Fruit fly (Drosophila melanogaster) whole organism, adult: Measurements from ENCODE around the gene CG5011.
A peak's percentile ranks its signal among the peaks of the same experiment; 100 is the strongest.

Source experiments
- CG11617 ChIP-seq: fragments of 200-800 bp; sonication (Bioruptor generic); optimal IDR thresholded peaks from 2 replicates; lab custom pipeline; 2017; ENCODE audit warnings: mild to moderate bottlenecking, missing biosample characterization, missing genetic modification reagents, missing genetic modification characterization
- CG12768 ChIP-seq: fragments of 200-800 bp; sonication (Bioruptor generic); optimal IDR thresholded peaks from 2 replicates; lab custom pipeline; 2017; ENCODE audit warnings: missing biosample characterization, missing genetic modification characterization, mild to moderate bottlenecking, moderate library complexity, missing genetic modification reagents
- CG14711 ChIP-seq: fragments of 200-800 bp; sonication (Bioruptor generic); optimal IDR thresholded peaks from 2 replicates; lab custom pipeline; 2018; ENCODE audit warnings: missing biosample characterization, mild to moderate bottlenecking, missing genetic modification characterization, moderate library complexity
- CG1620 ChIP-seq: fragments of 200-800 bp; sonication (Bioruptor generic); optimal IDR thresholded peaks from 2 replicates; lab custom pipeline; 2016; ENCODE audit warnings: missing biosample characterization, missing genetic modification characterization
- CG33017 ChIP-seq: fragments of 200-800 bp; sonication (Bioruptor generic); optimal IDR thresholded peaks from 2 replicates; lab custom pipeline; 2018; ENCODE audit warnings: missing biosample characterization, mild to moderate bottlenecking, missing genetic modification characterization, moderate library complexity
- CG5204 ChIP-seq: fragments of 200-800 bp; sonication (Bioruptor generic); optimal IDR thresholded peaks from 2 replicates; lab custom pipeline; 2016; ENCODE audit warnings: missing biosample characterization, missing genetic modification characterization
- CG7045 ChIP-seq: fragments of 200-800 bp; sonication (Bioruptor generic); optimal IDR thresholded peaks from 2 replicates; lab custom pipeline; 2017; ENCODE audit warnings: missing biosample characterization, mild to moderate bottlenecking, missing genetic modification characterization
- CG7101 ChIP-seq: fragments of 200-800 bp; sonication (Bioruptor generic); optimal IDR thresholded peaks from 2 replicates; lab custom pipeline; 2018; ENCODE audit warnings: missing biosample characterization, mild to moderate bottlenecking, missing genetic modification characterization, moderate library complexity
- Clk ChIP-seq: fragments of 200-800 bp; sonication (Bioruptor generic); optimal IDR thresholded peaks from 2 replicates; lab custom pipeline; 2017; ENCODE audit warnings: missing biosample characterization, missing genetic modification characterization
- Crg-1 ChIP-seq: fragments of 200-800 bp; sonication (Bioruptor generic); optimal IDR thresholded peaks from 2 replicates; lab custom pipeline; 2016; ENCODE audit warnings: missing biosample characterization, missing genetic modification characterization
- Hr96 ChIP-seq: fragments of 200-800 bp; sonication (Bioruptor generic); optimal IDR thresholded peaks from 2 replicates; lab custom pipeline; 2016; ENCODE audit warnings: missing biosample characterization, missing genetic modification characterization
- Mnt ChIP-seq: fragments of 200-800 bp; sonication (Bioruptor generic); optimal IDR thresholded peaks from 2 replicates; lab custom pipeline; 2016; ENCODE audit warnings: missing biosample characterization, mild to moderate bottlenecking, missing genetic modification characterization
- bab1 ChIP-seq: fragments of 200-800 bp; sonication (Bioruptor generic); optimal IDR thresholded peaks from 3 replicates; lab custom pipeline; 2019; ENCODE audit warnings: missing biosample characterization, mild to moderate bottlenecking, missing genetic modification characterization, moderate library complexity
- cic ChIP-seq: fragments of 200-800 bp; sonication (Bioruptor generic); optimal IDR thresholded peaks from 2 replicates; lab custom pipeline; 2017; ENCODE audit warnings: missing biosample characterization, mild to moderate bottlenecking, missing genetic modification characterization, moderate library complexity
- cnc ChIP-seq, 2 experiments: fragments of >200 bp; optimal IDR thresholded peaks; 2 replicates each; lab custom pipeline; 2017
- kay ChIP-seq: fragments of 200-800 bp; sonication (Bioruptor generic); peaks from one replicate; lab custom pipeline; 2016; ENCODE audit warnings: missing biosample characterization, missing genetic modification characterization, borderline replicate concordance
- ovo ChIP-seq: fragments of 200-800 bp; sonication (Bioruptor generic); optimal IDR thresholded peaks from 2 replicates; lab custom pipeline; 2016; ENCODE audit warnings: missing biosample characterization, missing genetic modification characterization
- pad ChIP-seq: fragments of 200-800 bp; sonication (Bioruptor generic); optimal IDR thresholded peaks from 3 replicates; lab custom pipeline; 2017; ENCODE audit warnings: missing biosample characterization, missing genetic modification characterization, mild to moderate bottlenecking, moderate library complexity, missing genetic modification reagents
- tj ChIP-seq: fragments of 200-800 bp; sonication (Bioruptor generic); optimal IDR thresholded peaks from 3 replicates; lab custom pipeline; 2017; ENCODE audit warnings: missing biosample characterization, mild to moderate bottlenecking, missing genetic modification characterization, moderate library complexity
- toe ChIP-seq: fragments of 200-800 bp; sonication (Bioruptor generic); optimal IDR thresholded peaks from 2 replicates; lab custom pipeline; 2016; ENCODE audit warnings: missing biosample characterization, missing genetic modification characterization

The CG5011 gene

dm6 chr2L:1177522-1177921 is 22.9 kb upstream of the CG5011 start, which contains the start of gene CG4896:
TSS of gene CG4896 (plus strand) at chr2L:1177690.
- TF ChIP-seq CG1620 (GFP tag; lab: Kevin White, UChicago) (peak; percentile 53), pad (peak; percentile 21), cnc (optimal IDR thresholded peaks at IDR 0.05; lab: Kevin White, UChicago) (no peak), CG33017 (no peak), Crg-1 (peak; percentile 37), CG5204 (GFP tag; lab: Kevin White, UChicago) (no peak), bab1 (peak; percentile 52), cic (GFP tag; lab: Kevin White, UChicago) (peak; percentile 11), CG7101 (tag; lab: Kevin White, UChicago) (peak; percentile 40), CG14711 (tag; lab: Kevin White, UChicago) (no peak), ovo (GFP tag; lab: Kevin White, UChicago) (no peak), Mnt (GFP tag; lab: Kevin White, UChicago) (no peak)

dm6 chr2L:1183799-1184198 is 16.7 kb upstream of the CG5011 start, which contains the start of the genes CG5126 and Tgt:
TSS of gene CG5126 (minus strand) at chr2L:1184020.
TSS of gene Tgt (plus strand) at chr2L:1184065.
- TF ChIP-seq Mnt (GFP tag; lab: Kevin White, UChicago) (peak; percentile 83), CG7101 (tag; lab: Kevin White, UChicago) (no peak)

dm6 chr2L:1185642-1186497 is 14.6 kb upstream of the CG5011 start, which contains the start of gene CG5001:
TSS of gene CG5001 (plus strand) at chr2L:1185757.
- peak; percentile 79 for TF ChIP-seq kay (GFP tag; lab: Kevin White, UChicago)
- peak; percentile 38 for TF ChIP-seq ovo (GFP tag; lab: Kevin White, UChicago)
- peak; percentile 49 for TF ChIP-seq CG11617 (GFP tag; lab: Kevin White, UChicago)
- TF ChIP-seq CG33017: peak; percentile 69
- TF ChIP-seq CG7045 (GFP tag; lab: Kevin White, UChicago): peak; percentile 38
- TF ChIP-seq Hr96 (GFP tag; lab: Kevin White, UChicago): no peak
- no peak for TF ChIP-seq toe (GFP tag; lab: Kevin White, UChicago)
- TF ChIP-seq CG7101 (tag; lab: Kevin White, UChicago): peak; percentile 83
- no peak for TF ChIP-seq Clk
- TF ChIP-seq cic (GFP tag; lab: Kevin White, UChicago): peak; percentile 98
- TF ChIP-seq CG14711 (tag; lab: Kevin White, UChicago): peak; percentile 76
- TF ChIP-seq CG1620 (GFP tag; lab: Kevin White, UChicago): peak; percentile 22
- peak; percentile 61 for TF ChIP-seq CG12768
- peak; percentile 61 for TF ChIP-seq Mnt (GFP tag; lab: Kevin White, UChicago)
- TF ChIP-seq pad: no peak
- TF ChIP-seq Crg-1: no peak
- no peak for TF ChIP-seq tj (GFP tag; lab: Kevin White, UChicago)
- TF ChIP-seq CG5204 (GFP tag; lab: Kevin White, UChicago): no peak
- TF ChIP-seq cnc (optimal IDR thresholded peaks at IDR 0.05; lab: Kevin White, UChicago): no peak
- TF ChIP-seq bab1: peak; percentile 56

dm6 chr2L:1199166-1199565 is 1.3 kb upstream of the CG5011 start, which contains the start of the genes CG5139 and CG43348:
TSS of gene CG5139 (minus strand) at chr2L:1199266.
TSS of gene CG43348 (plus strand) at chr2L:1199412.
- TF ChIP-seq kay (GFP tag; lab: Kevin White, UChicago) (no peak), CG7101 (tag; lab: Kevin White, UChicago) (no peak), CG7045 (GFP tag; lab: Kevin White, UChicago) (no peak), Crg-1 (no peak), cic (GFP tag; lab: Kevin White, UChicago) (no peak), Mnt (GFP tag; lab: Kevin White, UChicago) (no peak), toe (GFP tag; lab: Kevin White, UChicago) (no peak), cnc (optimal IDR thresholded peaks at IDR 0.05; lab: Kevin White, UChicago) (no peak), ovo (GFP tag; lab: Kevin White, UChicago) (no peak), Hr96 (GFP tag; lab: Kevin White, UChicago) (no peak), Clk (no peak), CG5204 (GFP tag; lab: Kevin White, UChicago) (no peak), CG14711 (tag; lab: Kevin White, UChicago) (no peak), pad (no peak), CG33017 (no peak), CG11617 (GFP tag; lab: Kevin White, UChicago) (no peak), bab1 (no peak)

dm6 chr2L:1201396-1201837 is 946 bp downstream of the CG5011 start:
- TF ChIP-seq cic (GFP tag; lab: Kevin White, UChicago) (peak; percentile 38), CG33017 (no peak), CG12768 (no peak), CG5204 (GFP tag; lab: Kevin White, UChicago) (no peak), kay (GFP tag; lab: Kevin White, UChicago) (peak; percentile 83), cnc (optimal IDR thresholded peaks at IDR 0.05; lab: Kevin White, UChicago) (no peak), Crg-1 (no peak), bab1 (no peak), CG14711 (tag; lab: Kevin White, UChicago) (no peak), CG7101 (tag; lab: Kevin White, UChicago) (no peak)

- no peak for TF ChIP-seq CG7045 (GFP tag; lab: Kevin White, UChicago)
- TF ChIP-seq Mnt (GFP tag; lab: Kevin White, UChicago): no peak
- TF ChIP-seq CG5204 (GFP tag; lab: Kevin White, UChicago): no peak
- TF ChIP-seq ovo (GFP tag; lab: Kevin White, UChicago): no peak
- TF ChIP-seq Hr96 (GFP tag; lab: Kevin White, UChicago): no peak
- TF ChIP-seq pad: no peak
- no peak for TF ChIP-seq kay (GFP tag; lab: Kevin White, UChicago)
- no peak for TF ChIP-seq cnc (optimal IDR thresholded peaks at IDR 0.05; lab: Kevin White, UChicago)
- TF ChIP-seq bab1: no peak
- no peak for TF ChIP-seq Crg-1
- no peak for TF ChIP-seq Clk
- no peak for TF ChIP-seq CG14711 (tag; lab: Kevin White, UChicago)
- TF ChIP-seq CG12768: no peak
- TF ChIP-seq CG1620 (GFP tag; lab: Kevin White, UChicago): no peak
- TF ChIP-seq CG33017: no peak
- no peak for TF ChIP-seq CG11617 (GFP tag; lab: Kevin White, UChicago)
Measured at dm6 chr2L:1202445-1202844, 2.0 kb downstream of the CG5011 start.
